Worm (Caenorhabditis elegans) whole organism, young adult: ENCODE data around the gene unc-96.

ENCODE experiments used
- ama-1 ChIP-seq, 3 experiments: fragments of 150-350 bp in 1 of 3; sonication (generic microtip) in 2 of 3; optimal IDR thresholded peaks; 2 replicates each; lab custom pipeline; 2014 to 2018; ENCODE audit warnings: missing biosample characterization in 2 of 3, missing genetic modification characterization in 2 of 3, missing genetic modification reagents in 2 of 3
- die-1 ChIP-seq: sonication (generic microtip); optimal IDR thresholded peaks from 2 replicates; lab custom pipeline; 2016; ENCODE audit warnings: missing genotype, mild to moderate bottlenecking, missing genetic modification characterization, missing compliant biosample characterization
- hlh-26 ChIP-seq: fragments of 200-800 bp; sonication (Bioruptor generic); conservative IDR thresholded peaks from 2 replicates; pipeline ENCODE4 v1.3.6; 2022; ENCODE audit warnings: missing genetic modification reagents, missing genetic modification characterization, missing compliant biosample characterization
- lin-35 ChIP-seq, 3 experiments: fragments of 150-350 bp in 2 of 3; sonication (generic microtip) in 1 of 3; optimal IDR thresholded peaks; 2 replicates each; lab custom pipeline; 2014 to 2018; ENCODE audit warnings: missing biosample characterization in 3 of 3, missing genetic modification characterization in 3 of 3, missing genetic modification reagents in 3 of 3
- mel-28 ChIP-seq: sonication (generic microtip); optimal IDR thresholded peaks from 2 replicates; lab custom pipeline; 2016; ENCODE audit warnings: borderline replicate concordance, mild to moderate bottlenecking, missing genetic modification characterization, missing compliant biosample characterization
- rcor-1 ChIP-seq: fragments of 200-800 bp; sonication (Bioruptor generic); IDR thresholded peaks from 2 replicates; pipeline ENCODE4 v1.3.6; 2022; ENCODE audit warnings: missing genetic modification reagents, missing genetic modification characterization, missing compliant biosample characterization

ce11 chrX:609553-609952 lies 11.5 kb downstream of the unc-96 start:
- no peak for TF ChIP-seq ama-1 (optimal IDR thresholded peaks at IDR 0.05; lab: Kevin White, UChicago)
- no peak for TF ChIP-seq ama-1 (GFP tag; optimal IDR thresholded peaks at IDR 0.05; lab: Kevin White, UChicago)
- no peak for TF ChIP-seq mel-28
- TF ChIP-seq die-1 (tag; lab: Kevin White, UChicago) = no peak
- no peak for TF ChIP-seq hlh-26 (GFP tag; lab: Robert Waterston, UW)
- no peak for TF ChIP-seq rcor-1 (GFP tag; lab: Robert Waterston, UW)
- TF ChIP-seq lin-35 (GFP tag; optimal IDR thresholded peaks at IDR 0.05; lab: Kevin White, UChicago) = no peak
